Worm (Caenorhabditis elegans) whole organism, L1 larva: ENCODE measurements around the gene C12D5.5.

Source experiments
- C04F5.9 ChIP-seq: sonication (generic microtip); optimal IDR thresholded peaks from 2 replicates; lab custom pipeline; 2016; ENCODE audit warnings: missing genetic modification characterization, missing compliant biosample characterization
- C16A3.4 ChIP-seq: fragments of 150-350 bp; optimal IDR thresholded peaks from 2 replicates; lab custom pipeline; 2014; ENCODE audit warnings: missing biosample characterization, missing genetic modification characterization
- F16B12.6 ChIP-seq: fragments of 150-350 bp; optimal IDR thresholded peaks from 2 replicates; lab custom pipeline; 2014; ENCODE audit warnings: missing biosample characterization, missing genetic modification characterization
- Y116A8C.19 ChIP-seq: sonication (generic microtip); optimal IDR thresholded peaks from 2 replicates; lab custom pipeline; 2016; ENCODE audit warnings: missing compliant biosample characterization, missing genetic modification characterization, borderline replicate concordance
- alr-1 ChIP-seq: fragments of 200-800 bp; sonication (Bioruptor generic); optimal IDR thresholded peaks from 2 replicates; lab custom pipeline; 2018; ENCODE audit warnings: borderline replicate concordance, mild to moderate bottlenecking, missing genetic modification characterization, missing compliant biosample characterization
- aly-2 ChIP-seq: fragments of 150-350 bp; optimal IDR thresholded peaks from 2 replicates; lab custom pipeline; 2014; ENCODE audit warnings: missing biosample characterization, missing genetic modification characterization
- ama-1 ChIP-seq: fragments of 150-350 bp; optimal IDR thresholded peaks from 2 replicates; lab custom pipeline; 2014
- blmp-1 ChIP-seq: fragments of 150-350 bp; optimal IDR thresholded peaks from 2 replicates; lab custom pipeline; 2014; ENCODE audit warnings: missing biosample characterization, missing genetic modification characterization
- ceh-63 ChIP-seq: fragments of 200-800 bp; sonication (Bioruptor generic); optimal IDR thresholded peaks from 2 replicates; lab custom pipeline; 2018; ENCODE audit warnings: mild to moderate bottlenecking, missing genetic modification characterization, missing compliant biosample characterization
- ceh-8 ChIP-seq: fragments of 200-800 bp; sonication (Bioruptor generic); optimal IDR thresholded peaks from 2 replicates; lab custom pipeline; 2018; ENCODE audit warnings: mild to moderate bottlenecking, missing genetic modification characterization, moderate library complexity, missing compliant biosample characterization
- dpl-1 ChIP-seq, 3 experiments: fragments of 150-350 bp in 2 of 3; sonication (generic microtip) in 1 of 3; optimal IDR thresholded peaks; 2 replicates each; lab custom pipeline; 2014 to 2017; ENCODE audit warnings: missing biosample characterization in 3 of 3, missing genetic modification characterization in 3 of 3, missing genetic modification reagents in 3 of 3
- egl-13 ChIP-seq: sonication (generic microtip); optimal IDR thresholded peaks from 2 replicates; lab custom pipeline; 2016; ENCODE audit warnings: missing genotype, missing genetic modification reagents, missing genetic modification characterization, missing compliant biosample characterization
- elt-3 ChIP-seq, 6 experiments: fragments of 150-350 bp in 1 of 6; sonication (generic microtip); optimal IDR thresholded peaks; 2 replicates each; lab custom pipeline; 2017 to 2018; ENCODE audit warnings: missing biosample characterization in 6 of 6, missing genetic modification characterization in 6 of 6, inconsistent platforms in 1 of 6
- fkh-4 ChIP-seq: sonication (generic microtip); optimal IDR thresholded peaks from 2 replicates; lab custom pipeline; 2016; ENCODE audit warnings: missing compliant biosample characterization, missing genetic modification characterization, borderline replicate concordance
- fkh-8 ChIP-seq: sonication (generic microtip); optimal IDR thresholded peaks from 2 replicates; lab custom pipeline; 2016; ENCODE audit warnings: mild to moderate bottlenecking, missing genetic modification characterization, missing compliant biosample characterization
- fos-1 ChIP-seq: fragments of 150-350 bp; optimal IDR thresholded peaks from 2 replicates; lab custom pipeline; 2014; ENCODE audit warnings: missing biosample characterization, missing genetic modification characterization
- grh-1 ChIP-seq: fragments of 200-800 bp; sonication (Bioruptor generic); IDR thresholded peaks from 2 replicates; pipeline ENCODE4 v1.3.6; 2022; ENCODE audit warnings: missing genetic modification reagents, missing genetic modification characterization, missing compliant biosample characterization
- hlh-4 ChIP-seq: sonication (generic microtip); optimal IDR thresholded peaks from 2 replicates; lab custom pipeline; 2016; ENCODE audit warnings: mild to moderate bottlenecking, missing genetic modification characterization, missing compliant biosample characterization
- lin-13 ChIP-seq: fragments of 150-350 bp; optimal IDR thresholded peaks from 2 replicates; lab custom pipeline; 2014; ENCODE audit warnings: missing biosample characterization, missing genetic modification reagents, missing genetic modification characterization
- lin-14 ChIP-seq: fragments of 200-800 bp; sonication (Bioruptor generic); optimal IDR thresholded peaks from 2 replicates; lab custom pipeline; 2018; ENCODE audit warnings: mild to moderate bottlenecking, missing genetic modification characterization, moderate library complexity, missing compliant biosample characterization
- lin-35 ChIP-seq, 2 experiments: fragments of 150-350 bp; optimal IDR thresholded peaks; 2 replicates each; lab custom pipeline; 2014; ENCODE audit warnings: missing biosample characterization in 2 of 2, missing genetic modification characterization in 2 of 2, missing genetic modification reagents in 2 of 2
- lir-3 ChIP-seq: sonication (generic microtip); optimal IDR thresholded peaks from 2 replicates; lab custom pipeline; 2016; ENCODE audit warnings: mild to moderate bottlenecking, missing genetic modification characterization, moderate library complexity, missing compliant biosample characterization; ENCODE audit not compliant: poor library complexity
- nhr-11 ChIP-seq: fragments of 150-350 bp; optimal IDR thresholded peaks from 2 replicates; lab custom pipeline; 2014; ENCODE audit warnings: missing biosample characterization, missing genetic modification characterization
- nhr-12 ChIP-seq: sonication (generic microtip); optimal IDR thresholded peaks from 2 replicates; lab custom pipeline; 2017; ENCODE audit warnings: missing biosample characterization, missing genetic modification characterization
- nhr-19 ChIP-seq: fragments of 200-800 bp; sonication (Bioruptor generic); conservative IDR thresholded peaks from 2 replicates; pipeline ENCODE4 v1.3.6; 2022; ENCODE audit warnings: missing genetic modification characterization, missing compliant biosample characterization
- nhr-237 ChIP-seq: fragments of 150-350 bp; optimal IDR thresholded peaks from 2 replicates; lab custom pipeline; 2014; ENCODE audit warnings: missing biosample characterization, missing genetic modification characterization
- nhr-28 ChIP-seq: fragments of 150-350 bp; optimal IDR thresholded peaks from 2 replicates; lab custom pipeline; 2014; ENCODE audit warnings: missing biosample characterization, missing genetic modification characterization
- nhr-47 ChIP-seq: sonication (generic microtip); optimal IDR thresholded peaks from 2 replicates; lab custom pipeline; 2016; ENCODE audit warnings: mild to moderate bottlenecking, missing genetic modification characterization, moderate library complexity, missing compliant biosample characterization
- nhr-85 ChIP-seq: sonication (generic microtip); peaks from one replicate; lab custom pipeline; 2016; ENCODE audit warnings: missing genetic modification characterization, inconsistent platforms, missing compliant biosample characterization
- pax-3 ChIP-seq: fragments of 200-800 bp; sonication (Bioruptor generic); optimal IDR thresholded peaks from 2 replicates; lab custom pipeline; 2018; ENCODE audit warnings: mild to moderate bottlenecking, missing genetic modification characterization, moderate library complexity, missing compliant biosample characterization
- snpc-4 ChIP-seq: fragments of 150-350 bp; optimal IDR thresholded peaks from 2 replicates; lab custom pipeline; 2014; ENCODE audit warnings: missing biosample characterization, missing genetic modification characterization
- sptf-1 ChIP-seq: fragments of 150-350 bp; optimal IDR thresholded peaks from 2 replicates; lab custom pipeline; 2014; ENCODE audit warnings: missing biosample characterization, missing genetic modification characterization
- sup-37 ChIP-seq: fragments of 200-800 bp; sonication (Bioruptor generic); optimal IDR thresholded peaks from 2 replicates; lab custom pipeline; 2018; ENCODE audit warnings: mild to moderate bottlenecking, missing genetic modification characterization, missing compliant biosample characterization
- swsn-7 ChIP-seq: sonication (generic microtip); optimal IDR thresholded peaks from 2 replicates; lab custom pipeline; 2016; ENCODE audit warnings: missing genetic modification characterization, missing compliant biosample characterization
- tbx-2 ChIP-seq: sonication (generic microtip); optimal IDR thresholded peaks from 2 replicates; lab custom pipeline; 2016; ENCODE audit warnings: missing genetic modification characterization, missing compliant biosample characterization
- unc-30 ChIP-seq: sonication (generic microtip); optimal IDR thresholded peaks from 2 replicates; lab custom pipeline; 2017; ENCODE audit warnings: missing biosample characterization, missing genetic modification characterization
- unc-98 ChIP-seq: fragments of 200-800 bp; sonication (Bioruptor generic); IDR thresholded peaks from 2 replicates; pipeline ENCODE4 v1.3.6; 2022; ENCODE audit warnings: missing genetic modification characterization, missing compliant biosample characterization
- zip-4 ChIP-seq: fragments of 200-800 bp; sonication (Bioruptor generic); optimal IDR thresholded peaks from 2 replicates; lab custom pipeline; 2018; ENCODE audit warnings: mild to moderate bottlenecking, missing genetic modification characterization, moderate library complexity, missing compliant biosample characterization
- ztf-11 ChIP-seq, 2 experiments: sonication (generic microtip); optimal IDR thresholded peaks; 2 replicates each; lab custom pipeline; 2016 to 2017; ENCODE audit warnings: missing genetic modification characterization in 2 of 2, missing biosample characterization in 1 of 2, missing compliant biosample characterization in 1 of 2

The C12D5.5 gene

ce11 chrV:7626550-7626949 is 41.5 kb upstream of the C12D5.5 start, which contains the start of gene F07C4.6:
Gene F07C4.6 (plus strand): TSS chrV:7626850.
- TF ChIP-seq nhr-19 (GFP tag; lab: Robert Waterston, UW), result no peak
- TF ChIP-seq, all 84 proteins: peak for 0

ce11 chrV:7629504-7629903 is 38.5 kb upstream of the C12D5.5 start, which contains the start of gene srd-30:
Gene srd-30 (plus strand): TSS chrV:7629804.
- TF ChIP-seq tbx-2 (tag; lab: Kevin White, UChicago) (no peak), ceh-63 (no peak), fos-1 (tag; lab: Kevin White, UChicago) (no peak), nhr-237 (no peak), alr-1 (tag; lab: Kevin White, UChicago) (no peak), blmp-1 (tag; lab: Kevin White, UChicago) (no peak), aly-2 (tag; lab: Kevin White, UChicago) (no peak), nhr-28 (no peak), sptf-1 (tag; lab: Kevin White, UChicago) (no peak), elt-3 (tag; optimal IDR thresholded peaks at IDR 0.05; lab: Kevin White, UChicago) (no peak), nhr-11 (tag; lab: Kevin White, UChicago) (no peak), sup-37 (no peak), lin-13 (GFP tag; lab: Kevin White, UChicago) (no peak), lin-35 (GFP tag; optimal IDR thresholded peaks at IDR 0.05; lab: Kevin White, UChicago) (no peak), nhr-47 (tag; lab: Kevin White, UChicago) (no peak)

ce11 chrV:7631732-7632131 is 36.3 kb upstream of the C12D5.5 start, which contains the start of gene srd-25:
Gene srd-25 (plus strand): TSS chrV:7632032.
- TF ChIP-seq F16B12.6 (tag; lab: Kevin White, UChicago) (no peak), nhr-19 (GFP tag; lab: Robert Waterston, UW) (no peak), ztf-11 (tag; optimal IDR thresholded peaks at IDR 0.05; lab: Kevin White, UChicago) (no peak), sup-37 (no peak), ceh-8 (no peak), fkh-4 (tag; lab: Kevin White, UChicago) (no peak), nhr-85 (no peak), lin-13 (GFP tag; lab: Kevin White, UChicago) (no peak), unc-98 (GFP tag; lab: Robert Waterston, UW) (no peak), lin-14 (no peak), alr-1 (tag; lab: Kevin White, UChicago) (no peak), unc-30 (tag; lab: Kevin White, UChicago) (no peak), Y116A8C.19 (tag; lab: Kevin White, UChicago) (no peak), hlh-4 (tag; lab: Kevin White, UChicago) (no peak), C16A3.4 (tag; lab: Kevin White, UChicago) (no peak), lir-3 (no peak)

- TF ChIP-seq ama-1 (lab: Kevin White, UChicago) (no peak), nhr-12 (tag; lab: Kevin White, UChicago) (no peak), C04F5.9 (tag; lab: Kevin White, UChicago) (no peak), nhr-47 (tag; lab: Kevin White, UChicago) (no peak), aly-2 (tag; lab: Kevin White, UChicago) (no peak), nhr-11 (tag; lab: Kevin White, UChicago) (no peak), lin-13 (GFP tag; lab: Kevin White, UChicago) (no peak), egl-13 (tag; lab: Kevin White, UChicago) (no peak), zip-4 (GFP tag; lab: Kevin White, UChicago) (no peak), swsn-7 (tag; lab: Kevin White, UChicago) (no peak), fkh-8 (tag; lab: Kevin White, UChicago) (no peak), pax-3 (tag; lab: Kevin White, UChicago) (no peak), snpc-4 (no peak), dpl-1 (GFP tag; optimal IDR thresholded peaks at IDR 0.05; lab: Kevin White, UChicago) (no peak), grh-1 (GFP tag; lab: Robert Waterston, UW) (no peak), lir-3 (no peak)
Observed at ce11 chrV:7634657-7635056, 33.4 kb upstream of the C12D5.5 start, which contains the start of gene srd-31. Gene srd-31 (minus strand): TSS chrV:7634757.
